Worm (Caenorhabditis elegans) whole organism, young adult: Measurements from ENCODE around the gene zip-3.

Source experiments
- B0261.1 ChIP-seq: sonication (generic microtip); optimal IDR thresholded peaks from 2 replicates; lab custom pipeline; 2016; ENCODE audit warnings: mild to moderate bottlenecking, missing genetic modification characterization, moderate library complexity, missing compliant biosample characterization
- B0336.3 ChIP-seq: fragments of 200-800 bp; sonication (Bioruptor generic); IDR thresholded peaks from 2 replicates; pipeline ENCODE4 v1.3.6; 2022; ENCODE audit warnings: missing genetic modification characterization, missing compliant biosample characterization
- F23B12.7 ChIP-seq: sonication (generic microtip); optimal IDR thresholded peaks from 2 replicates; lab custom pipeline; 2017; ENCODE audit warnings: missing genetic modification characterization, mild to moderate bottlenecking, missing compliant biosample characterization, antibody characterized with exemption, moderate library complexity; ENCODE audit not compliant: insufficient read depth
- F33H1.4 ChIP-seq: fragments of 200-800 bp; sonication (Bioruptor generic); IDR thresholded peaks from 2 replicates; pipeline ENCODE4 v1.3.6; 2022; ENCODE audit warnings: missing genetic modification reagents, missing genetic modification characterization, missing compliant biosample characterization
- F37B4.10 ChIP-seq: fragments of 200-800 bp; sonication (Bioruptor generic); IDR thresholded peaks from 2 replicates; pipeline ENCODE4 v1.3.6; 2022; ENCODE audit warnings: missing genetic modification characterization, missing compliant biosample characterization
- K11D2.4 ChIP-seq: fragments of 200-800 bp; sonication (Bioruptor generic); IDR thresholded peaks from 2 replicates; pipeline ENCODE4 v1.3.6; 2022; ENCODE audit warnings: missing genetic modification reagents, missing genetic modification characterization, missing compliant biosample characterization
- K12H6.12 ChIP-seq: fragments of 200-800 bp; sonication (Bioruptor generic); optimal IDR thresholded peaks from 2 replicates; lab custom pipeline; 2018; ENCODE audit warnings: mild to moderate bottlenecking, missing genetic modification characterization, missing compliant biosample characterization
- athp-1 ChIP-seq: sonication (generic microtip); optimal IDR thresholded peaks from 2 replicates; lab custom pipeline; 2017; ENCODE audit warnings: mild to moderate bottlenecking, missing genetic modification characterization, missing compliant biosample characterization
- attf-3 ChIP-seq: fragments of 200-800 bp; sonication (Bioruptor generic); conservative IDR thresholded peaks from 2 replicates; pipeline ENCODE4 v1.3.6; 2022; ENCODE audit warnings: missing genetic modification reagents, missing genetic modification characterization, missing compliant biosample characterization
- attf-5 ChIP-seq: fragments of 200-800 bp; sonication (Bioruptor generic); optimal IDR thresholded peaks from 2 replicates; lab custom pipeline; 2018; ENCODE audit warnings: mild to moderate bottlenecking, missing genetic modification characterization, missing compliant biosample characterization
- ceh-100 ChIP-seq: fragments of 200-800 bp; sonication (Bioruptor generic); IDR thresholded peaks from 2 replicates; pipeline ENCODE4 v1.3.6; 2022; ENCODE audit warnings: missing genetic modification reagents, missing genetic modification characterization, missing compliant biosample characterization
- ceh-27 ChIP-seq: fragments of 200-800 bp; sonication (Bioruptor generic); optimal IDR thresholded peaks from 2 replicates; lab custom pipeline; 2018; ENCODE audit warnings: mild to moderate bottlenecking, missing genetic modification characterization, moderate library complexity, missing compliant biosample characterization
- ceh-40 ChIP-seq: fragments of 200-800 bp; sonication (Bioruptor generic); IDR thresholded peaks from 2 replicates; pipeline ENCODE4 v1.3.6; 2022; ENCODE audit warnings: missing genetic modification characterization, missing compliant biosample characterization
- chd-7 ChIP-seq: sonication (generic microtip); optimal IDR thresholded peaks from 2 replicates; lab custom pipeline; 2016; ENCODE audit warnings: mild to moderate bottlenecking, missing genetic modification characterization, moderate library complexity, missing compliant biosample characterization
- dpff-1 ChIP-seq: sonication (generic microtip); optimal IDR thresholded peaks from 2 replicates; lab custom pipeline; 2017; ENCODE audit warnings: mild to moderate bottlenecking, missing genetic modification characterization, missing compliant biosample characterization
- dpl-1 ChIP-seq: fragments of 150-350 bp; optimal IDR thresholded peaks from 2 replicates; lab custom pipeline; 2014; ENCODE audit warnings: missing biosample characterization, missing genetic modification reagents, missing genetic modification characterization
- efl-1 ChIP-seq: fragments of 150-350 bp; optimal IDR thresholded peaks from 2 replicates; lab custom pipeline; 2014; ENCODE audit warnings: missing biosample characterization, missing genetic modification reagents, missing genetic modification characterization
- egrh-3 ChIP-seq: fragments of 200-800 bp; sonication (Bioruptor generic); IDR thresholded peaks from 2 replicates; pipeline ENCODE4 v1.3.6; 2022; ENCODE audit warnings: missing genetic modification reagents, missing genetic modification characterization, missing compliant biosample characterization
- ekl-4 ChIP-seq: fragments of 200-800 bp; sonication (Bioruptor generic); IDR thresholded peaks from 2 replicates; pipeline ENCODE4 v1.3.6; 2022; ENCODE audit warnings: missing genetic modification reagents, missing genetic modification characterization, missing compliant biosample characterization
- him-1 ChIP-seq: sonication (generic microtip); optimal IDR thresholded peaks from 2 replicates; lab custom pipeline; 2016; ENCODE audit warnings: missing genotype, missing genetic modification reagents, missing genetic modification characterization, missing compliant biosample characterization
- hmg-1.2 ChIP-seq: fragments of 200-800 bp; sonication (Bioruptor generic); IDR thresholded peaks from 2 replicates; pipeline ENCODE4 v1.3.6; 2022; ENCODE audit warnings: missing genetic modification reagents, missing genetic modification characterization, missing compliant biosample characterization
- hrde-1 ChIP-seq: sonication (generic microtip); optimal IDR thresholded peaks from 2 replicates; lab custom pipeline; 2016; ENCODE audit warnings: missing genetic modification characterization, mild to moderate bottlenecking, missing compliant biosample characterization, moderate library complexity, missing genotype, missing genetic modification reagents, borderline replicate concordance
- hsf-1 ChIP-seq: fragments of 200-800 bp; sonication (Bioruptor generic); IDR thresholded peaks from 2 replicates; pipeline ENCODE4 v1.3.6; 2022; ENCODE audit warnings: missing genetic modification reagents, missing genetic modification characterization, missing compliant biosample characterization
- let-526 ChIP-seq: fragments of 200-800 bp; sonication (Bioruptor generic); IDR thresholded peaks from 2 replicates; pipeline ENCODE4 v1.3.6; 2022; ENCODE audit warnings: missing genetic modification reagents, missing genetic modification characterization, missing compliant biosample characterization
- let-607 ChIP-seq, 2 experiments: fragments of 200-800 bp in 1 of 2; sonication (Bioruptor generic) in 1 of 2; sonication (generic microtip) in 1 of 2; optimal IDR thresholded peaks; 2 replicates each; lab custom pipeline; 2016 to 2018; ENCODE audit warnings: mild to moderate bottlenecking in 2 of 2, missing compliant biosample characterization in 2 of 2, missing genetic modification characterization in 2 of 2, moderate library complexity in 2 of 2, missing genotype in 1 of 2
- lin-35 ChIP-seq, 3 experiments: fragments of 150-350 bp in 2 of 3; sonication (generic microtip) in 1 of 3; optimal IDR thresholded peaks; 2 replicates each; lab custom pipeline; 2014 to 2018; ENCODE audit warnings: missing biosample characterization in 3 of 3, missing genetic modification characterization in 3 of 3, missing genetic modification reagents in 3 of 3
- lin-54 ChIP-seq: fragments of 200-800 bp; sonication (Bioruptor generic); optimal IDR thresholded peaks from 2 replicates; lab custom pipeline; 2018; ENCODE audit warnings: mild to moderate bottlenecking, missing genetic modification characterization, missing compliant biosample characterization
- mcd-1 ChIP-seq: fragments of 200-800 bp; sonication (Bioruptor generic); IDR thresholded peaks from 2 replicates; pipeline ENCODE4 v1.3.6; 2022; ENCODE audit warnings: missing genetic modification reagents, missing genetic modification characterization, missing compliant biosample characterization
- mxl-1 ChIP-seq: sonication (generic microtip); optimal IDR thresholded peaks from 2 replicates; lab custom pipeline; 2016; ENCODE audit warnings: missing genetic modification characterization, missing compliant biosample characterization
- nfyb-1 ChIP-seq: fragments of 200-800 bp; sonication (Bioruptor generic); IDR thresholded peaks from 2 replicates; pipeline ENCODE4 v1.3.6; 2022; ENCODE audit warnings: missing genetic modification reagents, missing genetic modification characterization, missing compliant biosample characterization
- nhr-179 ChIP-seq: sonication (generic microtip); optimal IDR thresholded peaks from 2 replicates; lab custom pipeline; 2016; ENCODE audit warnings: mild to moderate bottlenecking, missing genetic modification characterization, missing compliant biosample characterization
- nhr-80 ChIP-seq: sonication (generic microtip); optimal IDR thresholded peaks from 2 replicates; lab custom pipeline; 2016; ENCODE audit warnings: missing genetic modification characterization, missing compliant biosample characterization
- pbrm-1 ChIP-seq: fragments of 200-800 bp; sonication (Bioruptor generic); IDR thresholded peaks from 2 replicates; pipeline ENCODE4 v1.3.6; 2022; ENCODE audit warnings: missing genetic modification reagents, missing genetic modification characterization, missing compliant biosample characterization
- pha-4 ChIP-seq: fragments of 150-350 bp; sonication (generic microtip); optimal IDR thresholded peaks from 2 replicates; lab custom pipeline; 2014; ENCODE audit warnings: missing biosample characterization, missing genetic modification reagents, missing genetic modification characterization
- rcor-1 ChIP-seq: fragments of 200-800 bp; sonication (Bioruptor generic); IDR thresholded peaks from 2 replicates; pipeline ENCODE4 v1.3.6; 2022; ENCODE audit warnings: missing genetic modification reagents, missing genetic modification characterization, missing compliant biosample characterization
- rpc-1 ChIP-seq, 2 experiments: fragments of 150-350 bp in 1 of 2; sonication (generic microtip) in 1 of 2; optimal IDR thresholded peaks; 2 replicates each; lab custom pipeline; 2014 to 2018; ENCODE audit warnings: missing biosample characterization in 1 of 2, missing genetic modification characterization in 1 of 2, missing genetic modification reagents in 1 of 2, missing genotype in 1 of 2
- snpc-1.1 ChIP-seq: sonication (generic microtip); optimal IDR thresholded peaks from 2 replicates; lab custom pipeline; 2017; ENCODE audit warnings: missing genetic modification characterization, mild to moderate bottlenecking, missing compliant biosample characterization, antibody characterized with exemption, moderate library complexity, missing genotype, missing genetic modification reagents; ENCODE audit not compliant: insufficient read depth
- snpc-4 ChIP-seq, 5 experiments: fragments of 150-350 bp in 1 of 5; sonication (generic microtip) in 4 of 5; optimal IDR thresholded peaks; 2 replicates each; lab custom pipeline; 2014 to 2018; ENCODE audit warnings: missing genetic modification characterization in 5 of 5, missing biosample characterization in 3 of 5, antibody characterized with exemption in 2 of 5, mild to moderate bottlenecking in 2 of 5, missing compliant biosample characterization in 2 of 5, missing genotype in 2 of 5, moderate library complexity in 2 of 5, missing genetic modification reagents in 1 of 5
- tbp1 ChIP-seq: fragments of 200-800 bp; sonication (Bioruptor generic); optimal IDR thresholded peaks from 2 replicates; lab custom pipeline; 2018; ENCODE audit warnings: mild to moderate bottlenecking, missing genetic modification characterization, missing compliant biosample characterization
- xnd-1 ChIP-seq: sonication (generic microtip); optimal IDR thresholded peaks from 2 replicates; lab custom pipeline; 2016; ENCODE audit warnings: missing genotype, missing genetic modification reagents, missing genetic modification characterization, missing compliant biosample characterization
- zfh-2 ChIP-seq: fragments of 200-800 bp; sonication (Bioruptor generic); conservative IDR thresholded peaks from 2 replicates; pipeline ENCODE4 v1.3.6; 2022; ENCODE audit warnings: missing genetic modification reagents, missing genetic modification characterization, missing compliant biosample characterization
- ztf-22 ChIP-seq: fragments of 200-800 bp; sonication (Bioruptor generic); optimal IDR thresholded peaks from 2 replicates; lab custom pipeline; 2018; ENCODE audit warnings: mild to moderate bottlenecking, missing genetic modification characterization, moderate library complexity, missing compliant biosample characterization

Gene zip-3

ce11 chrII:13977701-13978100 lies 20.4 kb upstream of the zip-3 start:
- TF ChIP-seq hrde-1 (tag; lab: Kevin White, UChicago): no peak
- no peak for TF ChIP-seq F23B12.7 (tag; lab: Kevin White, UChicago)
- no peak for TF ChIP-seq let-526 (GFP tag; lab: Robert Waterston, UW)
- no peak for TF ChIP-seq lin-54 (GFP tag; lab: Kevin White, UChicago)
- no peak for TF ChIP-seq mxl-1 (tag; lab: Kevin White, UChicago)
- peak; percentile 93 for TF ChIP-seq hsf-1 (GFP tag; lab: Robert Waterston, UW)
- TF ChIP-seq rpc-1 (optimal IDR thresholded peaks at IDR 0.05; lab: Kevin White, UChicago): peak; percentile 31
- no peak for TF ChIP-seq rpc-1 (tag; optimal IDR thresholded peaks at IDR 0.05; lab: Kevin White, UChicago)

ce11 chrII:13976161-13976560 lies 18.9 kb upstream of the zip-3 start, which contains the start of gene Y39G8B.2:
Gene Y39G8B.2 (minus strand): TSS chrII:13976221.
- peak in 1 of 2 experiments; percentile 1 for TF ChIP-seq let-607 (tag; optimal IDR thresholded peaks at IDR 0.05; lab: Kevin White, UChicago)
- peak; percentile 47; the same call in 1 of the 2 replicates for TF ChIP-seq rcor-1 (GFP tag; lab: Robert Waterston, UW)
- no peak for TF ChIP-seq F33H1.4 (GFP tag; lab: Robert Waterston, UW)
- TF ChIP-seq pha-4 (tag; lab: Kevin White, UChicago): peak; percentile 60
- TF ChIP-seq dpff-1 (tag; lab: Kevin White, UChicago): no peak
- TF ChIP-seq nhr-179 (tag; lab: Kevin White, UChicago): no peak
- TF ChIP-seq him-1 (tag; lab: Kevin White, UChicago): no peak
- TF ChIP-seq ceh-27 (GFP tag; lab: Kevin White, UChicago): peak; percentile 79
- peak; percentile 30 for TF ChIP-seq F23B12.7 (tag; lab: Kevin White, UChicago)
- TF ChIP-seq lin-54 (GFP tag; lab: Kevin White, UChicago): no peak
- no peak for TF ChIP-seq F37B4.10
- TF ChIP-seq dpl-1 (GFP tag; lab: Kevin White, UChicago): peak; percentile 41
- TF ChIP-seq tbp1 (GFP tag; lab: Kevin White, UChicago): peak; percentile 45
- TF ChIP-seq hmg-1.2 (GFP tag; lab: Robert Waterston, UW): peak; percentile 72
- no peak for TF ChIP-seq ceh-40 (GFP tag; lab: Robert Waterston, UW)
- peak; percentile 63 for TF ChIP-seq ceh-100 (GFP tag; lab: Robert Waterston, UW)
- peak; percentile 74 for TF ChIP-seq egrh-3
- TF ChIP-seq ekl-4: peak; percentile 44; the same call in 1 of the 2 replicates
- TF ChIP-seq pbrm-1: peak; percentile 76; the same call in 1 of the 2 replicates
- TF ChIP-seq B0261.1 (tag; lab: Kevin White, UChicago): no peak
- TF ChIP-seq nfyb-1 (GFP tag; lab: Robert Waterston, UW): peak; percentile 69
- TF ChIP-seq snpc-1.1 (tag; lab: Kevin White, UChicago): no peak
- 0 out of 2 replicates have a peak, but pooled peaks have one; percentile 26 for TF ChIP-seq attf-3 (GFP tag; lab: Robert Waterston, UW)
- no peak for TF ChIP-seq xnd-1
- TF ChIP-seq ztf-22 (GFP tag; lab: Kevin White, UChicago): no peak
- peak; percentile 74 for TF ChIP-seq nhr-80 (tag; lab: Kevin White, UChicago)
- TF ChIP-seq K12H6.12 (tag; lab: Kevin White, UChicago): peak; percentile 65
- peak; percentile 1 for TF ChIP-seq chd-7 (tag; lab: Kevin White, UChicago)
- peak; percentile 22 for TF ChIP-seq athp-1
- TF ChIP-seq snpc-4 (GFP tag; optimal IDR thresholded peaks at IDR 0.05; lab: Kevin White, UChicago): no peak
- TF ChIP-seq snpc-4 (tag; optimal IDR thresholded peaks at IDR 0.05; lab: Kevin White, UChicago): peak in 1 of 4 experiments; percentile 74
- TF ChIP-seq attf-5: peak; percentile 95
- peak in 1 of 3 experiments; percentile 72 for TF ChIP-seq lin-35 (GFP tag; optimal IDR thresholded peaks at IDR 0.05; lab: Kevin White, UChicago)
- TF ChIP-seq B0336.3 (GFP tag; lab: Robert Waterston, UW): peak; percentile 50; the same call in 1 of the 2 replicates
- peak; percentile 50; the same call in 1 of the 2 replicates for TF ChIP-seq K11D2.4 (GFP tag; lab: Robert Waterston, UW)
- TF ChIP-seq zfh-2 (GFP tag; lab: Robert Waterston, UW): peak; percentile 72
- TF ChIP-seq mcd-1 (GFP tag; lab: Robert Waterston, UW): peak; percentile 96
- TF ChIP-seq efl-1 (GFP tag; lab: Kevin White, UChicago): peak; percentile 40
